Fruit fly (Drosophila melanogaster) whole organism, embryonic: ENCODE results near the gene Ir94a.

Experiments used
- BtbVII ChIP-seq: fragments of 200-800 bp; sonication (Bioruptor generic); optimal IDR thresholded peaks from 3 replicates; lab custom pipeline; 2017; ENCODE audit warnings: missing biosample characterization, mild to moderate bottlenecking, missing genetic modification characterization
- CG10209 ChIP-seq: fragments of 200-800 bp; sonication (Bioruptor generic); optimal IDR thresholded peaks from 3 replicates; lab custom pipeline; 2017; ENCODE audit warnings: missing biosample characterization, mild to moderate bottlenecking, missing genetic modification characterization, missing genetic modification reagents
- CG10267 ChIP-seq: fragments of 200-800 bp; sonication (Bioruptor generic); optimal IDR thresholded peaks from 2 replicates; lab custom pipeline; 2018; ENCODE audit warnings: missing biosample characterization, mild to moderate bottlenecking, missing genetic modification characterization, moderate library complexity
- CG11398 ChIP-seq: fragments of 200-800 bp; sonication (Bioruptor generic); optimal IDR thresholded peaks from 2 replicates; lab custom pipeline; 2016; ENCODE audit warnings: missing biosample characterization, missing genetic modification characterization
- CG13296 ChIP-seq: fragments of 200-800 bp; sonication (Bioruptor generic); optimal IDR thresholded peaks from 3 replicates; lab custom pipeline; 2018; ENCODE audit warnings: missing biosample characterization, mild to moderate bottlenecking, missing genetic modification characterization
- CG14667 ChIP-seq: fragments of 200-800 bp; sonication (Bioruptor generic); IDR thresholded peaks from 2 replicates; pipeline ENCODE4 v1.3.6; 2022; ENCODE audit warnings: missing biosample characterization, missing genetic modification characterization
- CG17361 ChIP-seq: fragments of 200-800 bp; sonication (Bioruptor generic); IDR thresholded peaks from 3 replicates; pipeline ENCODE4 v1.3.6; 2022; ENCODE audit warnings: missing biosample characterization, missing genetic modification characterization
- CG17829 ChIP-seq: fragments of 200-800 bp; optimal IDR thresholded peaks from 2 replicates; lab custom pipeline; 2019; ENCODE audit warnings: missing biosample characterization, mild to moderate bottlenecking, missing genetic modification characterization, moderate library complexity
- CG2875 ChIP-seq: fragments of 200-800 bp; sonication (Bioruptor generic); optimal IDR thresholded peaks from 2 replicates; lab custom pipeline; 2017; ENCODE audit warnings: missing biosample characterization, mild to moderate bottlenecking, missing genetic modification characterization, missing genetic modification reagents
- CG33213 ChIP-seq: fragments of 200-800 bp; sonication (Bioruptor generic); optimal IDR thresholded peaks from 3 replicates; lab custom pipeline; 2016; ENCODE audit warnings: missing biosample characterization, missing genetic modification characterization
- CG33557 ChIP-seq: fragments of 200-800 bp; sonication (Bioruptor generic); optimal IDR thresholded peaks from 2 replicates; lab custom pipeline; 2019; ENCODE audit warnings: missing biosample characterization, mild to moderate bottlenecking, missing genetic modification characterization, moderate library complexity
- CG3407 ChIP-seq: fragments of 200-800 bp; sonication (Bioruptor generic); optimal IDR thresholded peaks from 2 replicates; lab custom pipeline; 2018; ENCODE audit warnings: missing biosample characterization, mild to moderate bottlenecking, missing genetic modification characterization
- CG3838 ChIP-seq: fragments of 200-800 bp; sonication (Bioruptor generic); optimal IDR thresholded peaks from 3 replicates; lab custom pipeline; 2016; ENCODE audit warnings: missing biosample characterization, missing genetic modification characterization
- CG6689 ChIP-seq: fragments of 200-800 bp; sonication (Bioruptor generic); IDR thresholded peaks from 2 replicates; pipeline ENCODE4 v1.3.6; 2022; ENCODE audit warnings: missing biosample characterization, missing genetic modification characterization
- CG7987 ChIP-seq: fragments of 200-800 bp; sonication (Bioruptor generic); optimal IDR thresholded peaks from 2 replicates; lab custom pipeline; 2018; ENCODE audit warnings: missing biosample characterization, mild to moderate bottlenecking, missing genetic modification characterization, moderate library complexity
- CG8281 ChIP-seq: fragments of 200-800 bp; sonication (Bioruptor generic); optimal IDR thresholded peaks from 2 replicates; lab custom pipeline; 2018; ENCODE audit warnings: missing biosample characterization, mild to moderate bottlenecking, missing genetic modification characterization, moderate library complexity
- CG8359 ChIP-seq: fragments of 200-800 bp; sonication (Bioruptor generic); optimal IDR thresholded peaks from 2 replicates; lab custom pipeline; 2017; ENCODE audit warnings: missing biosample characterization, mild to moderate bottlenecking, missing genetic modification characterization, borderline replicate concordance
- CoRest ChIP-seq: fragments of 200-800 bp; sonication (Bioruptor generic); optimal IDR thresholded peaks from 3 replicates; lab custom pipeline; 2018; ENCODE audit warnings: missing biosample characterization, mild to moderate bottlenecking, missing genetic modification characterization, moderate library complexity
- Doc2 ChIP-seq: fragments of 200-800 bp; sonication (Bioruptor generic); IDR thresholded peaks from 2 replicates; pipeline ENCODE4 v1.3.6; 2022; ENCODE audit warnings: missing biosample characterization, missing genetic modification characterization
- HLH4C ChIP-seq: fragments of 200-800 bp; sonication (Bioruptor generic); IDR thresholded peaks from 3 replicates; pipeline ENCODE4 v1.3.6; 2022; ENCODE audit warnings: missing biosample characterization, missing genetic modification characterization; ENCODE audit not compliant: partially characterized antibody
- Hey ChIP-seq: fragments of 200-800 bp; sonication (Bioruptor generic); optimal IDR thresholded peaks from 3 replicates; lab custom pipeline; 2018; ENCODE audit warnings: missing biosample characterization, mild to moderate bottlenecking, missing genetic modification characterization
- Hmr ChIP-seq: fragments of 200-800 bp; sonication (Bioruptor generic); optimal IDR thresholded peaks from 3 replicates; lab custom pipeline; 2017; ENCODE audit warnings: mild to moderate bottlenecking, missing biosample characterization, missing genetic modification reagents, missing genetic modification characterization
- Max ChIP-seq: fragments of 200-800 bp; sonication (Bioruptor generic); optimal IDR thresholded peaks from 2 replicates; lab custom pipeline; 2016; ENCODE audit warnings: missing biosample characterization, mild to moderate bottlenecking, missing genetic modification characterization
- NK7.1 ChIP-seq: fragments of 200-800 bp; sonication (Bioruptor generic); optimal IDR thresholded peaks from 3 replicates; lab custom pipeline; 2016; ENCODE audit warnings: missing biosample characterization, missing genetic modification characterization
- Pdp1 ChIP-seq, 2 experiments: fragments of 200-800 bp; sonication (Bioruptor generic); optimal IDR thresholded peaks; 3 replicates each; lab custom pipeline; 2016; ENCODE audit warnings: missing biosample characterization in 2 of 2, missing genetic modification characterization in 2 of 2, mild to moderate bottlenecking in 1 of 2, moderate library complexity in 1 of 2
- Six4 ChIP-seq: fragments of 200-800 bp; sonication (Bioruptor generic); optimal IDR thresholded peaks from 2 replicates; lab custom pipeline; 2016; ENCODE audit warnings: missing biosample characterization, missing genetic modification characterization
- TFAM ChIP-seq: fragments of 200-800 bp; sonication (Bioruptor generic); optimal IDR thresholded peaks from 2 replicates; lab custom pipeline; 2017; ENCODE audit warnings: missing biosample characterization, missing genetic modification characterization, inconsistent platforms
- Trl ChIP-seq, 3 experiments: fragments of >200 bp in 2 of 3; fragments of 200-800 bp in 1 of 3; sonication (Bioruptor generic) in 1 of 3; optimal IDR thresholded peaks; 2 replicates in 1 of 3; 3 replicates in 2 of 3; lab custom pipeline; 2016 to 2017; ENCODE audit warnings: missing biosample characterization in 1 of 3, missing genetic modification characterization in 1 of 3
- Vsx1 ChIP-seq: fragments of 200-800 bp; sonication (Bioruptor generic); optimal IDR thresholded peaks from 2 replicates; lab custom pipeline; 2017; ENCODE audit warnings: missing biosample characterization, mild to moderate bottlenecking, missing genetic modification characterization, missing genetic modification reagents
- Xrp1 ChIP-seq: fragments of 200-800 bp; sonication (Bioruptor generic); IDR thresholded peaks from 2 replicates; pipeline ENCODE4 v1.3.6; 2022; ENCODE audit warnings: missing biosample characterization, missing genetic modification characterization
- al ChIP-seq: fragments of 200-800 bp; sonication (Bioruptor generic); IDR thresholded peaks from 2 replicates; pipeline ENCODE4 v1.3.6; 2022; ENCODE audit warnings: missing biosample characterization, missing genetic modification characterization
- cg ChIP-seq: fragments of 200-800 bp; sonication (Bioruptor generic); optimal IDR thresholded peaks from 3 replicates; lab custom pipeline; 2019; ENCODE audit warnings: missing biosample characterization, mild to moderate bottlenecking, missing genetic modification characterization, moderate library complexity
- chm ChIP-seq: fragments of 200-800 bp; sonication (Bioruptor generic); IDR thresholded peaks from 2 replicates; pipeline ENCODE4 v1.3.6; 2022; ENCODE audit warnings: missing biosample characterization, missing genetic modification characterization
- dimm ChIP-seq: fragments of 200-800 bp; sonication (Bioruptor generic); IDR thresholded peaks from 2 replicates; pipeline ENCODE4 v1.3.6; 2022; ENCODE audit warnings: missing biosample characterization, missing genetic modification characterization
- fd64A ChIP-seq: fragments of 200-800 bp; sonication (Bioruptor generic); optimal IDR thresholded peaks from 3 replicates; lab custom pipeline; 2018; ENCODE audit warnings: missing biosample characterization, mild to moderate bottlenecking, missing genetic modification characterization
- fru ChIP-seq: fragments of >200 bp; optimal IDR thresholded peaks from 2 replicates; lab custom pipeline; 2017
- lilli ChIP-seq: fragments of 200-800 bp; sonication (Bioruptor generic); optimal IDR thresholded peaks from 3 replicates; lab custom pipeline; 2016; ENCODE audit warnings: missing biosample characterization, missing genetic modification characterization
- lola ChIP-seq, 3 experiments: fragments of >200 bp in 2 of 3; fragments of 200-800 bp in 1 of 3; sonication (Bioruptor generic) in 1 of 3; optimal IDR thresholded peaks; 2 replicates each; lab custom pipeline; 2017 to 2019; ENCODE audit warnings: missing biosample characterization in 3 of 3, missing genetic modification characterization in 3 of 3, mild to moderate bottlenecking in 1 of 3, moderate library complexity in 1 of 3
- nau ChIP-seq: fragments of 200-800 bp; sonication (Bioruptor generic); optimal IDR thresholded peaks from 3 replicates; lab custom pipeline; 2017; ENCODE audit warnings: missing biosample characterization, mild to moderate bottlenecking, missing genetic modification characterization, missing genetic modification reagents
- nerfin-1 ChIP-seq: fragments of 200-800 bp; sonication (Bioruptor generic); optimal IDR thresholded peaks from 3 replicates; lab custom pipeline; 2019; ENCODE audit warnings: missing biosample characterization, mild to moderate bottlenecking, missing genetic modification characterization, moderate library complexity
- pb ChIP-seq: fragments of 200-800 bp; sonication (Bioruptor generic); optimal IDR thresholded peaks from 3 replicates; lab custom pipeline; 2016; ENCODE audit warnings: missing biosample characterization, missing genetic modification characterization
- pros ChIP-seq: fragments of 200-800 bp; sonication (Bioruptor generic); optimal IDR thresholded peaks from 3 replicates; lab custom pipeline; 2019; ENCODE audit warnings: missing biosample characterization, mild to moderate bottlenecking, missing genetic modification characterization, moderate library complexity
- sc ChIP-seq, 3 experiments: fragments of >200 bp in 2 of 3; fragments of 200-800 bp in 1 of 3; sonication (Bioruptor generic) in 1 of 3; optimal IDR thresholded peaks; 2 replicates in 2 of 3; 3 replicates in 1 of 3; lab custom pipeline; 2017; ENCODE audit warnings: mild to moderate bottlenecking in 1 of 3, missing biosample characterization in 1 of 3, missing genetic modification characterization in 1 of 3, missing genetic modification reagents in 1 of 3
- schlank ChIP-seq: fragments of 200-800 bp; sonication (Bioruptor generic); optimal IDR thresholded peaks from 2 replicates; lab custom pipeline; 2018; ENCODE audit warnings: missing biosample characterization, mild to moderate bottlenecking, missing genetic modification characterization
- sqz ChIP-seq: fragments of 200-800 bp; sonication (Bioruptor generic); optimal IDR thresholded peaks from 3 replicates; lab custom pipeline; 2018; ENCODE audit warnings: missing biosample characterization, mild to moderate bottlenecking, missing genetic modification characterization
- wdn ChIP-seq: fragments of 200-800 bp; sonication (Bioruptor generic); IDR thresholded peaks from 2 replicates; pipeline ENCODE4 v1.3.6; 2022; ENCODE audit warnings: missing biosample characterization, missing genetic modification characterization
- z ChIP-seq: fragments of 200-800 bp; sonication (Bioruptor generic); IDR thresholded peaks from 3 replicates; pipeline ENCODE4 v1.3.6; 2022; ENCODE audit warnings: missing biosample characterization, missing genetic modification characterization
- zen ChIP-seq: fragments of 200-800 bp; sonication (Bioruptor generic); optimal IDR thresholded peaks from 3 replicates; lab custom pipeline; 2018; ENCODE audit warnings: missing biosample characterization, mild to moderate bottlenecking, missing genetic modification characterization, moderate library complexity
- zen2 ChIP-seq: fragments of 200-800 bp; sonication (Bioruptor generic); IDR thresholded peaks from 3 replicates; pipeline ENCODE4 v1.3.6; 2022; ENCODE audit warnings: missing biosample characterization, missing genetic modification characterization; ENCODE audit not compliant: partially characterized antibody

Ir94a gene

dm6 chr3R:22147426-22147825 is 34.2 kb downstream of the Ir94a start:
- TF ChIP-seq CG10209 (GFP tag; lab: Kevin White, UChicago) (peak; percentile 76), pb (GFP tag; lab: Kevin White, UChicago) (no peak), CG3407 (GFP tag; lab: Kevin White, UChicago) (peak; percentile 57), fru (lab: Kevin White, UChicago) (no peak), Vsx1 (GFP tag; lab: Kevin White, UChicago) (peak; percentile 48), HLH4C (GFP tag; lab: Robert Waterston, UW) (no peak), CG8359 (GFP tag; lab: Kevin White, UChicago) (peak; percentile 29), al (GFP tag; lab: Robert Waterston, UW) (no peak), Hey (tag; lab: Kevin White, UChicago) (peak; percentile 2), nau (GFP tag; lab: Kevin White, UChicago) (no peak), BtbVII (GFP tag; lab: Kevin White, UChicago) (peak; percentile 17), CG6689 (GFP tag; lab: Robert Waterston, UW) (no peak), CG3838 (GFP tag; lab: Kevin White, UChicago) (no peak), CoRest (peak; percentile 15), CG8281 (no peak), chm (GFP tag; lab: Robert Waterston, UW) (peak; percentile 69), pros (GFP tag; lab: Kevin White, UChicago) (peak; percentile 10), schlank (peak; percentile 33), Trl (optimal IDR thresholded peaks at IDR 0.05; lab: Kevin White, UChicago) (no peak), Trl (GFP tag; optimal IDR thresholded peaks at IDR 0.05; lab: Kevin White, UChicago) (peak; percentile 12), dimm (no peak), CG33557 (GFP tag; lab: Kevin White, UChicago) (peak; percentile 81), Hmr (peak; percentile 51), nerfin-1 (peak; percentile 41), CG17829 (peak; percentile 38), CG10267 (tag; lab: Kevin White, UChicago) (peak; percentile 6), NK7.1 (GFP tag; lab: Kevin White, UChicago) (peak; percentile 8), Xrp1 (GFP tag; lab: Robert Waterston, UW) (peak; percentile 65), TFAM (no peak), wdn (GFP tag; lab: Robert Waterston, UW) (no peak), CG33213 (GFP tag; lab: Kevin White, UChicago) (peak; percentile 34), sqz (peak; percentile 47), Pdp1 (GFP tag; optimal IDR thresholded peaks at IDR 0.05; lab: Kevin White, UChicago) (no peak), CG11398 (peak; percentile 61), zen2 (GFP tag; lab: Robert Waterston, UW) (no peak), CG17361 (GFP tag; lab: Robert Waterston, UW) (no peak), fd64A (GFP tag; lab: Kevin White, UChicago) (peak; percentile 69), CG14667 (no peak), cg (GFP tag; lab: Kevin White, UChicago) (peak; percentile 32), Six4 (GFP tag; lab: Kevin White, UChicago) (peak; percentile 29), lola (GFP tag; optimal IDR thresholded peaks at IDR 0.05; lab: Kevin White, UChicago) (peak in 1 of 3 experiments; percentile 49), sc (optimal IDR thresholded peaks at IDR 0.05; lab: Kevin White, UChicago) (no peak), sc (GFP tag; optimal IDR thresholded peaks at IDR 0.05; lab: Kevin White, UChicago) (peak; percentile 15), Doc2 (GFP tag; lab: Robert Waterston, UW) (no peak), zen (peak; percentile 61), Max (peak; percentile 17), CG7987 (GFP tag; lab: Kevin White, UChicago) (peak; percentile 66), z (GFP tag; lab: Robert Waterston, UW) (peak; percentile 69), CG13296 (GFP tag; lab: Kevin White, UChicago) (peak; percentile 1), lilli (no peak), CG2875 (GFP tag; lab: Kevin White, UChicago) (peak; percentile 12)
